Fruit fly (Drosophila melanogaster): ENCODE results near the gene mud.

Gene mud

dm6 chrX:14208426-14209208 lies 38.9 kb upstream of the mud start (continued):
- TF ChIP-seq dsx (GFP tag; optimal IDR thresholded peaks at IDR 0.05; ENCODE audit: poor library complexity, severe bottlenecking) = peak; percentile 61
- peak; percentile 72 for TF ChIP-seq CG9139 (GFP tag; optimal IDR thresholded peaks at IDR 0.05)
- peak; percentile 68 for TF ChIP-seq Ets96B (tag; optimal IDR thresholded peaks at IDR 0.05)
- TF ChIP-seq OdsH (GFP tag; optimal IDR thresholded peaks at IDR 0.05) = peak; percentile 71
- TF ChIP-seq CG31627 (GFP tag; optimal IDR thresholded peaks at IDR 0.05) = peak; percentile 54
- peak; percentile 69 for TF ChIP-seq lz (GFP tag; optimal IDR thresholded peaks at IDR 0.05)
- TF ChIP-seq CG11294 (GFP tag; IDR thresholded peaks at IDR 0.05) = peak; percentile 18; the same call in 1 of the 2 replicates
- TF ChIP-seq acj6 (GFP tag; optimal IDR thresholded peaks at IDR 0.05) = peak; percentile 74
- TF ChIP-seq CG1621 (tag; optimal IDR thresholded peaks at IDR 0.05) = peak; percentile 59
- TF ChIP-seq Sox14 (GFP tag; optimal IDR thresholded peaks at IDR 0.05) = peak; percentile 59
- TF ChIP-seq Sox102F (GFP tag; optimal IDR thresholded peaks at IDR 0.05) = peak; percentile 57
- TF ChIP-seq CG6163 (GFP tag; IDR thresholded peaks at IDR 0.05) = peak; percentile 85
- TF ChIP-seq topi (GFP tag; optimal IDR thresholded peaks at IDR 0.05) = peak; percentile 79
- peak; percentile 71 for TF ChIP-seq CG32006 (GFP tag; optimal IDR thresholded peaks at IDR 0.05)
- peak; percentile 73 for TF ChIP-seq CG34406 (GFP tag; optimal IDR thresholded peaks at IDR 0.05)
- TF ChIP-seq CG8632 (GFP tag; optimal IDR thresholded peaks at IDR 0.05) = peak; percentile 64
- peak; percentile 62 to 72 for TF ChIP-seq ss (GFP tag; optimal IDR thresholded peaks at IDR 0.05)
- TF ChIP-seq Smox (GFP tag; optimal IDR thresholded peaks at IDR 0.05) = peak; percentile 71
- peak; percentile 64 for TF ChIP-seq CG6792 (GFP tag; optimal IDR thresholded peaks at IDR 0.05)
- TF ChIP-seq svp (GFP tag) = peak; percentile 87
- TF ChIP-seq Sox15 (GFP tag; optimal IDR thresholded peaks at IDR 0.05) = peak; percentile 13
- TF ChIP-seq CG6854 (GFP tag; optimal IDR thresholded peaks at IDR 0.05) = peak; percentile 62
- TF ChIP-seq CG10631 (GFP tag; optimal IDR thresholded peaks at IDR 0.05) = peak; percentile 59
- no peak for TF ChIP-seq Ets21C (GFP tag; optimal IDR thresholded peaks at IDR 0.05)
- TF ChIP-seq CG7368 (GFP tag; optimal IDR thresholded peaks at IDR 0.05) = peak; percentile 54
- TF ChIP-seq Met (GFP tag; optimal IDR thresholded peaks at IDR 0.05) = peak; percentile 83
- peak; percentile 57 for TF ChIP-seq CG11762 (GFP tag; optimal IDR thresholded peaks at IDR 0.05; ENCODE audit: insufficient read depth)
- TF ChIP-seq CG11902 (GFP tag; optimal IDR thresholded peaks at IDR 0.05) = peak; percentile 30
- TF ChIP-seq CG15336 (GFP tag; IDR thresholded peaks at IDR 0.05) = peak; percentile 83
- peak; percentile 56 for TF ChIP-seq fd59A (GFP tag; optimal IDR thresholded peaks at IDR 0.05)
- peak; percentile 25 to 63 for TF ChIP-seq salr (GFP tag; optimal IDR thresholded peaks at IDR 0.05)
- peak; percentile 79 for TF ChIP-seq net (GFP tag; optimal IDR thresholded peaks at IDR 0.05)
- peak; percentile 82 for TF ChIP-seq CG8119 (GFP tag; IDR thresholded peaks at IDR 0.05)

DNA sequence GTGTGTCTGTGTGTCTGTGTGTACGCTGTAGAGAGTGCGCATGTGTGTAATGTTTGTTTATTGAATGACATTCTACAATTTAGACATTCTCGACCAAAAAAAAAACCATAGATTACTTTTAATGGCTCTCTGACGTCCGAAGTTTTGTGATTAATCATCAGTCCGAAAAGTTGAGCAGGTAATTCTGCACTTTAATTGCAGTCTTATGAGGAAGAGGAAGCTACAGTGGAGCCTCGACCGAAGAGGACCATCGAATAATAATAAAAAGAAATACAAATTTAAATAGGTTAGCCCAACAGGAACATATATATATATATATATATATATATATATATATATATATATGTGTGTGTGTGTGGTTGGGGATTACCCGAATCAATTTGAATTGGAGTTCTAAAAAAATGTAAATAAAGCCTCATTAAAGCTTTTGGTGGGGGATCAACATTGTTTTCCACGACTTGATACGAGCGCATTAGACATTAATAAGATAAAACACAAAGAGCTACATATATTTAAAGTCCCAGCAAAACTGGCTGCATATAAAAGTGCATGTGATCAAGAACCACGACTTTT lies 38.2 kb upstream of the mud start:
- no peak for TF ChIP-seq CG15336 (GFP tag; IDR thresholded peaks at IDR 0.05)
- no peak for TF ChIP-seq CG11762 (GFP tag; optimal IDR thresholded peaks at IDR 0.05; ENCODE audit: insufficient read depth)
- peak; percentile 26 for TF ChIP-seq topi (GFP tag; optimal IDR thresholded peaks at IDR 0.05)
- no peak for TF ChIP-seq CG32006 (GFP tag; optimal IDR thresholded peaks at IDR 0.05)
- peak; percentile 48 for TF ChIP-seq fkh (GFP tag; optimal IDR thresholded peaks at IDR 0.05)
- TF ChIP-seq CG6854 (GFP tag; optimal IDR thresholded peaks at IDR 0.05) = no peak
- no peak for TF ChIP-seq CG8319 (GFP tag; optimal IDR thresholded peaks at IDR 0.05)
- no peak for TF ChIP-seq esn (GFP tag; optimal IDR thresholded peaks at IDR 0.05)
- TF ChIP-seq CG10631 (GFP tag; optimal IDR thresholded peaks at IDR 0.05) = no peak
- no peak for TF ChIP-seq Hr39 (GFP tag; optimal IDR thresholded peaks at IDR 0.05)
- TF ChIP-seq Eip78C (GFP tag) = peak; percentile 31
- no peak for TF ChIP-seq net (GFP tag; optimal IDR thresholded peaks at IDR 0.05)
- no peak for TF ChIP-seq Eip93F (GFP tag; optimal IDR thresholded peaks at IDR 0.05)
- TF ChIP-seq Eip75B (GFP tag; optimal IDR thresholded peaks at IDR 0.05) = no peak
- TF ChIP-seq CG34406 (GFP tag; optimal IDR thresholded peaks at IDR 0.05) = peak; percentile 1
- TF ChIP-seq CG7368 (GFP tag; optimal IDR thresholded peaks at IDR 0.05) = no peak
- TF ChIP-seq Lpt (GFP tag; optimal IDR thresholded peaks at IDR 0.05) = no peak
- no peak for TF ChIP-seq spab (GFP tag; optimal IDR thresholded peaks at IDR 0.05)
- TF ChIP-seq eg (GFP tag; IDR thresholded peaks at IDR 0.05) = no peak
- TF ChIP-seq CG3919 (GFP tag; optimal IDR thresholded peaks at IDR 0.05) = no peak
- TF ChIP-seq vri (GFP tag; optimal IDR thresholded peaks at IDR 0.05) = peak; percentile 11
- peak; percentile 11 for TF ChIP-seq Sox102F (GFP tag; optimal IDR thresholded peaks at IDR 0.05)
- no peak for TF ChIP-seq Gug (GFP tag; IDR thresholded peaks at IDR 0.05)
- TF ChIP-seq CG31627 (GFP tag; optimal IDR thresholded peaks at IDR 0.05) = peak; percentile 21
- peak; percentile 58 for TF ChIP-seq svp (GFP tag)
- peak; percentile 6 for TF ChIP-seq Smox (GFP tag; optimal IDR thresholded peaks at IDR 0.05)

Measured in whole organism, prepupa.